Fruit fly (Drosophila melanogaster): ENCODE results near the gene SmB.

SmB gene

DNA sequence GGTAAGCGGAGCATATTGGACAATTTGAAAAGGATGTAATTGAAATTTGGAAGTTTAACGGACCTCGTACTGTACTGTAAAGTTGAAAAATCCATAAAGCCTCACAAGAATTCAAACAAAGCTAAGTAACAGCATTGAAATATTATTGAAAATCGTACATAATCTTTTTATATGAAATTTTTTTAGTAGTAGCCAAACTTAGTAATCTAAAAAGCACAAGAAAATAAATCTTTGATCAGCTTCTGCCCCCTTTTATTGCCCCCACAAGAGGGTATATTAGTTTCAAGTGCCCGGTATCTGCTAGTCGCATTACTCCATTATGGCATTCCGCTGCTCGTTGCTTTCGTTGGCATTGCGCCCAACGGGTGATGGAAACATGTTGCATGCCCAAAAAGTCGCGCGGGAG, 40.4 kb upstream of the SmB start (continued):
- no peak for TF ChIP-seq Lpt (GFP tag; optimal IDR thresholded peaks at IDR 0.05)
- TF ChIP-seq vvl (GFP tag; IDR thresholded peaks at IDR 0.05), result no peak; the same call in 1 of the 2 replicates
- no peak for TF ChIP-seq MTF-1 (GFP tag; optimal IDR thresholded peaks at IDR 0.05; ENCODE audit: borderline replicate concordance)

DNA sequence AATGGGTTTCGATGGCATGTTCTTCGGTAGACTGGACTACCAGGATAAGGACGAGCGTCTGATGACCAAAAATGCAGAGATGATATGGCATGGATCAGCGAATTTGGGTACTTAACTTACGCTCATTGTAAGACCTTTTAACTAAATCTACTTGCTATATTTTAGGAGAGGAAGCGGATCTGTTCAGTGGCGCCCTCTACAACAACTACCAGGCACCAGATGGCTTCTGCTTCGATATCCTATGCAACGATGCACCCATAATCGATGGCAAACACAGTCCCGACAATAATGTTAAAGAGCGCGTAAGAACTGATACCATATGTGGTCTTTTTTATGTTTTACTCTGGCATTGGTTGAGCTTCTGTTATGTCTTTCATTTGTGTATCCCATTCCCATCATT, 32.6 kb upstream of the SmB start:
- TF ChIP-seq CG18011 (GFP tag; optimal IDR thresholded peaks at IDR 0.05) (no peak), CG14965 (GFP tag; optimal IDR thresholded peaks at IDR 0.05; ENCODE audit: borderline replicate concordance) (peak; percentile 88), CTCF (GFP tag; optimal IDR thresholded peaks at IDR 0.05) (peak; percentile 80), CG11696 (GFP tag; IDR thresholded peaks at IDR 0.05) (no peak), CG10979 (tag; optimal IDR thresholded peaks at IDR 0.05) (peak; percentile 56), CG8478 (optimal IDR thresholded peaks at IDR 0.05) (no peak), CG13894 (tag; optimal IDR thresholded peaks at IDR 0.05) (no peak)

DNA sequence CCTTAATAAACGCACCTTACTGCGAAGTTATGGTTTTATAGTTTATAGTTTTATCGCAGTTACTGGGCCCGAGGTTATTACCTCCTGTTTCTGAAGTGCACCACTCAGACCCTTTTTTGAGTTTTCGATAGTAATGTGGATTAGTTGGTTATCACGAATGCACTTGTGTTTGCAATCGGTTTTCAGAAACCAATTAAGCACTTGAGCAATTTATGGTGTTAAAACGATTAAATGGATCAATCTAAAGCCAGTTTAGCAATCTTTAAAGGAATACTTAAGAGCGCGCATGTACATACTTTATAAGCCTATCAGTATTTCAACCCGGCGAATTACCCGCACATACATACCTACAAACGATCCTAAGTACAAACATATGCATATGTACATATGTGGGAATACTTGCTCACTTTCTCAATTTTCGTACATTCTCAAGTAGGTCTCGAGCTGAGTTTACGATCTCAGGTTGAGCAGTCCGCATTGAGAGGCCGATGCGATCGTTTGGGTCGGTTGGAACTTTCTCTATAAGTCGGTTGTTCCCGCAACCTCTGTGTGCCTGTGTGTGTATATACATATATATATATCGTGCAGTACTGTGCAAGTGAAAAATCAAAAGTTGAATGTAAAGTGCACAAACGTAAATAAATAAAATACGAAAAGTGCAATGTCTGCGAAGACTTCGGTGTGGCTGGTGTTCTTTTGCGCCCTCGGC, 30.9 kb upstream of the SmB start, which contains the start of the genes LManI and LManII:
TSS of gene LManI (minus strand) at position 51 of the 709 bp plus-strand sequence.
TSS of gene LManII (plus strand) at position 468 of the 709 bp plus-strand sequence.
- TF ChIP-seq br (optimal IDR thresholded peaks at IDR 0.05) (no peak), CG10959 (GFP tag; IDR thresholded peaks at IDR 0.05) (no peak), CG6654 (GFP tag; optimal IDR thresholded peaks at IDR 0.05) (no peak), Mad (GFP tag; optimal IDR thresholded peaks at IDR 0.05) (no peak), gt (GFP tag; IDR thresholded peaks at IDR 0.05) (no peak), gcm (GFP tag; optimal IDR thresholded peaks at IDR 0.05) (no peak), Doc2 (GFP tag; IDR thresholded peaks at IDR 0.05) (no peak), Stat92E (GFP tag; optimal IDR thresholded peaks at IDR 0.05) (peak in 1 of 3 experiments; percentile 19), CG31224 (GFP tag; IDR thresholded peaks at IDR 0.05) (no peak), CG8388 (GFP tag; optimal IDR thresholded peaks at IDR 0.05) (no peak), CG17328 (GFP tag; IDR thresholded peaks at IDR 0.05) (no peak), dysf (GFP tag; IDR thresholded peaks at IDR 0.05) (no peak), crc (GFP tag; optimal IDR thresholded peaks at IDR 0.05) (no peak), Dad (GFP tag; optimal IDR thresholded peaks at IDR 0.05) (no peak), maf-S (GFP tag; optimal IDR thresholded peaks at IDR 0.05) (no peak), fd3F (GFP tag; optimal IDR thresholded peaks at IDR 0.05) (no peak), CG15479 (GFP tag; optimal IDR thresholded peaks at IDR 0.05) (peak; percentile 47), CG6254 (GFP tag; optimal IDR thresholded peaks at IDR 0.05) (no peak), ap (GFP tag; IDR thresholded peaks at IDR 0.05) (no peak), Xrp1 (GFP tag; IDR thresholded peaks at IDR 0.05) (no peak), z (GFP tag; IDR thresholded peaks at IDR 0.05) (0 out of 3 replicates have a peak, but pooled peaks have one; percentile 54), cg (GFP tag; optimal IDR thresholded peaks at IDR 0.05) (peak; percentile 55), CG10979 (tag; optimal IDR thresholded peaks at IDR 0.05) (no peak), nom (GFP tag; optimal IDR thresholded peaks at IDR 0.05) (no peak), Jarid2 (GFP tag; optimal IDR thresholded peaks at IDR 0.05) (peak; percentile 74), CG6854 (GFP tag; optimal IDR thresholded peaks at IDR 0.05) (no peak), H15 (GFP tag; IDR thresholded peaks at IDR 0.05) (no peak), CG43689 (GFP tag; IDR thresholded peaks at IDR 0.05) (no peak), CG17829 (tag; optimal IDR thresholded peaks at IDR 0.05) (peak; percentile 80), Med (GFP tag) (no peak), CG7745 (tag; optimal IDR thresholded peaks at IDR 0.05) (no peak), usp (GFP tag; optimal IDR thresholded peaks at IDR 0.05) (no peak), CG2116 (GFP tag; optimal IDR thresholded peaks at IDR 0.05) (no peak), cad (GFP tag; optimal IDR thresholded peaks at IDR 0.05) (peak; percentile 16), GATAe (GFP tag; conservative IDR thresholded peaks at IDR 0.05) (no peak), exex (tag; optimal IDR thresholded peaks at IDR 0.05) (peak; percentile 68), CG1024 (GFP tag; IDR thresholded peaks at IDR 0.05) (no peak), CG14014 (GFP tag; IDR thresholded peaks at IDR 0.05) (no peak), Nf-YB (GFP tag; optimal IDR thresholded peaks at IDR 0.05) (no peak)
